Fruit fly (Drosophila melanogaster): ENCODE results near the gene CG32263.
A peak's percentile ranks its signal among the peaks of the same experiment; 100 is the strongest.

The CG32263 gene

dm6 chr3L:3811089-3811488 lies at the start of gene CG32263, which contains the start of gene PIG-B (continued):
- TF ChIP-seq YL-1 (GFP tag; optimal IDR thresholded peaks at IDR 0.05) (peak; percentile 65), Awh (GFP tag; IDR thresholded peaks at IDR 0.05) (no peak), chinmo (GFP tag; IDR thresholded peaks at IDR 0.05; ENCODE audit: partially characterized antibody) (peak; percentile 83; the same call in 2 of the 4 replicates), CG7963 (GFP tag; IDR thresholded peaks at IDR 0.05; ENCODE audit: partially characterized antibody) (peak; percentile 51; the same call in 2 of the 3 replicates), CoRest (tag; optimal IDR thresholded peaks at IDR 0.05) (peak; percentile 28), CG12155 (GFP tag; optimal IDR thresholded peaks at IDR 0.05) (no peak), gfzf (GFP tag; optimal IDR thresholded peaks at IDR 0.05) (peak; percentile 83), CG4282 (GFP tag; optimal IDR thresholded peaks at IDR 0.05) (peak; percentile 4), Dbx (GFP tag; IDR thresholded peaks at IDR 0.05) (peak; percentile 8; the same call in 1 of the 3 replicates), slbo (GFP tag; IDR thresholded peaks at IDR 0.05) (no peak), Eip74EF (GFP tag; optimal IDR thresholded peaks at IDR 0.05) (no peak), MESR4 (GFP tag; optimal IDR thresholded peaks at IDR 0.05) (peak; percentile 60), CG31365 (tag; optimal IDR thresholded peaks at IDR 0.05) (peak; percentile 72), Ssrp (tag; optimal IDR thresholded peaks at IDR 0.05) (no peak), CG13624 (GFP tag; optimal IDR thresholded peaks at IDR 0.05) (peak; percentile 32), nmo (GFP tag; optimal IDR thresholded peaks at IDR 0.05) (peak; percentile 26), CG14860 (GFP tag; IDR thresholded peaks at IDR 0.05; ENCODE audit: partially characterized antibody) (peak; percentile 49), CG33213 (GFP tag; optimal IDR thresholded peaks at IDR 0.05) (peak; percentile 41), dm (GFP tag; optimal IDR thresholded peaks at IDR 0.05) (peak; percentile 21), Rfx (GFP tag; IDR thresholded peaks at IDR 0.05) (peak; percentile 39), Fer3 (tag; optimal IDR thresholded peaks at IDR 0.05) (no peak), vfl (GFP tag; optimal IDR thresholded peaks at IDR 0.05) (no peak), CG8290 (GFP tag; optimal IDR thresholded peaks at IDR 0.05) (peak; percentile 71), CG8290 (tag; optimal IDR thresholded peaks at IDR 0.05) (peak in 1 of 2 experiments; percentile 54), BEAF-32 (GFP tag; optimal IDR thresholded peaks at IDR 0.05) (peak; percentile 53), CG11560 (tag; IDR thresholded peaks at IDR 0.05) (no peak), CG6791 (GFP tag; IDR thresholded peaks at IDR 0.05; ENCODE audit: partially characterized antibody) (peak; percentile 91), bbx (GFP tag; IDR thresholded peaks at IDR 0.05; ENCODE audit: partially characterized antibody) (peak; percentile 84), CG4730 (GFP tag; IDR thresholded peaks at IDR 0.05) (no peak), Doc3 (GFP tag; IDR thresholded peaks at IDR 0.05; ENCODE audit: partially characterized antibody) (peak; percentile 63; the same call in 2 of the 3 replicates), E2f2 (GFP tag; IDR thresholded peaks at IDR 0.05) (peak; percentile 52), CG5180 (GFP tag; optimal IDR thresholded peaks at IDR 0.05) (no peak), CrebB (tag; optimal IDR thresholded peaks at IDR 0.05) (no peak), Dref (GFP tag; IDR thresholded peaks at IDR 0.05) (peak; percentile 81), emc (GFP tag; optimal IDR thresholded peaks at IDR 0.05) (no peak), psq (GFP tag; optimal IDR thresholded peaks at IDR 0.05) (peak; percentile 85), usp (GFP tag; optimal IDR thresholded peaks at IDR 0.05) (no peak), CG10321 (GFP tag; IDR thresholded peaks at IDR 0.05) (no peak), sob (GFP tag; IDR thresholded peaks at IDR 0.05) (0 out of 2 replicates have a peak, but pooled peaks have one; percentile 10), tio (GFP tag; optimal IDR thresholded peaks at IDR 0.05) (no peak), Meics (GFP tag; optimal IDR thresholded peaks at IDR 0.05) (no peak), Lhr (GFP tag; optimal IDR thresholded peaks at IDR 0.05) (peak; percentile 44), sug (tag; optimal IDR thresholded peaks at IDR 0.05) (peak; percentile 24), nerfin-2 (GFP tag; IDR thresholded peaks at IDR 0.05; ENCODE audit: partially characterized antibody) (no peak), stwl (tag; optimal IDR thresholded peaks at IDR 0.05) (peak; percentile 100), hbn (GFP tag; IDR thresholded peaks at IDR 0.05; ENCODE audit: partially characterized antibody) (peak; percentile 69), CG10209 (GFP tag; optimal IDR thresholded peaks at IDR 0.05) (no peak), Sry-β (GFP tag; optimal IDR thresholded peaks at IDR 0.05) (peak; percentile 1), Hey (tag; optimal IDR thresholded peaks at IDR 0.05) (no peak), CG7372 (GFP tag; IDR thresholded peaks at IDR 0.05) (no peak)

Measured in whole organism, embryonic.